Fruit fly (Drosophila melanogaster): ENCODE data around the gene Rev1.
A peak's percentile ranks its signal among the peaks of the same experiment; 100 is the strongest.

The Rev1 gene

dm6 chr3L:682420-682882, 28.3 kb downstream of the Rev1 start, which contains the start of gene CG3386 (continued):
- TF ChIP-seq ken (GFP tag; IDR thresholded peaks at IDR 0.05), result no peak
- TF ChIP-seq Oaz (GFP tag; IDR thresholded peaks at IDR 0.05), result no peak
- TF ChIP-seq jing (GFP tag; optimal IDR thresholded peaks at IDR 0.05), result no peak
- TF ChIP-seq onecut (GFP tag; IDR thresholded peaks at IDR 0.05), result no peak
- TF ChIP-seq CG6683 (GFP tag; optimal IDR thresholded peaks at IDR 0.05), result no peak
- TF ChIP-seq Bteb2 (GFP tag; optimal IDR thresholded peaks at IDR 0.05), result no peak
- no peak for TF ChIP-seq Side (GFP tag; optimal IDR thresholded peaks at IDR 0.05)
- no peak for TF ChIP-seq ap (GFP tag; IDR thresholded peaks at IDR 0.05)
- TF ChIP-seq nom (GFP tag; optimal IDR thresholded peaks at IDR 0.05), result peak; percentile 9
- no peak for TF ChIP-seq wek (GFP tag; optimal IDR thresholded peaks at IDR 0.05)
- TF ChIP-seq H15 (GFP tag; IDR thresholded peaks at IDR 0.05), result no peak
- TF ChIP-seq Pdp1 (GFP tag; optimal IDR thresholded peaks at IDR 0.05), result peak in 1 of 2 experiments; percentile 58
- TF ChIP-seq Fer2 (tag; optimal IDR thresholded peaks at IDR 0.05), result no peak
- no peak for TF ChIP-seq schlank (tag; optimal IDR thresholded peaks at IDR 0.05)
- no peak for TF ChIP-seq Scr (GFP tag; IDR thresholded peaks at IDR 0.05; ENCODE audit: partially characterized antibody)
- no peak for TF ChIP-seq ATbp (GFP tag; optimal IDR thresholded peaks at IDR 0.05)
- no peak for TF ChIP-seq CG9609 (GFP tag; optimal IDR thresholded peaks at IDR 0.05)
- TF ChIP-seq ase (GFP tag; IDR thresholded peaks at IDR 0.05), result no peak
- TF ChIP-seq CG7271 (tag; optimal IDR thresholded peaks at IDR 0.05), result no peak
- peak; percentile 46 for TF ChIP-seq Med (GFP tag)
- no peak for TF ChIP-seq CG1603 (tag; optimal IDR thresholded peaks at IDR 0.05)
- TF ChIP-seq psq (GFP tag; optimal IDR thresholded peaks at IDR 0.05), result no peak
- no peak for TF ChIP-seq slou (GFP tag; optimal IDR thresholded peaks at IDR 0.05)
- peak; percentile 18 for TF ChIP-seq ERR (GFP tag; optimal IDR thresholded peaks at IDR 0.05)
- TF ChIP-seq Trl (optimal IDR thresholded peaks at IDR 0.05), result peak; percentile 65 to 75
- TF ChIP-seq Trl (GFP tag; optimal IDR thresholded peaks at IDR 0.05), result no peak
- no peak for TF ChIP-seq HmgD (GFP tag; optimal IDR thresholded peaks at IDR 0.05)
- no peak for TF ChIP-seq Dip2 (GFP tag; IDR thresholded peaks at IDR 0.05)
- TF ChIP-seq CG6689 (GFP tag; IDR thresholded peaks at IDR 0.05), result 0 out of 2 replicates have a peak, but pooled peaks have one; percentile 5
- TF ChIP-seq Hsf (GFP tag; optimal IDR thresholded peaks at IDR 0.05), result no peak
- no peak for TF ChIP-seq CG11504 (tag; optimal IDR thresholded peaks at IDR 0.05)
- TF ChIP-seq Poxn (GFP tag; IDR thresholded peaks at IDR 0.05), result no peak
- no peak for TF ChIP-seq CG15073 (GFP tag; optimal IDR thresholded peaks at IDR 0.05)
- 0 out of 2 replicates have a peak, but pooled peaks have one; percentile 19 for TF ChIP-seq Drgx (GFP tag; IDR thresholded peaks at IDR 0.05)
- no peak for TF ChIP-seq so (GFP tag; IDR thresholded peaks at IDR 0.05)
- TF ChIP-seq Xbp1 (GFP tag; optimal IDR thresholded peaks at IDR 0.05), result no peak
- peak; percentile 75 for TF ChIP-seq ewg (GFP tag; optimal IDR thresholded peaks at IDR 0.05)
- TF ChIP-seq Spps (tag; optimal IDR thresholded peaks at IDR 0.05), result no peak
- no peak for TF ChIP-seq HLH54F (GFP tag; optimal IDR thresholded peaks at IDR 0.05)
- TF ChIP-seq en (GFP tag; optimal IDR thresholded peaks at IDR 0.05), result no peak
- peak; percentile 67 for TF ChIP-seq cg (GFP tag; optimal IDR thresholded peaks at IDR 0.05)
- TF ChIP-seq CG13424 (tag; optimal IDR thresholded peaks at IDR 0.05), result no peak
- no peak for TF ChIP-seq grn (GFP tag; optimal IDR thresholded peaks at IDR 0.05)
- no peak for TF ChIP-seq Fer1 (GFP tag; optimal IDR thresholded peaks at IDR 0.05)
- no peak for TF ChIP-seq Jarid2 (GFP tag; optimal IDR thresholded peaks at IDR 0.05)
- 0 out of 2 replicates have a peak, but pooled peaks have one; percentile 11 for TF ChIP-seq Xrp1 (GFP tag; IDR thresholded peaks at IDR 0.05)
- TF ChIP-seq Neu2 (GFP tag; optimal IDR thresholded peaks at IDR 0.05; ENCODE audit: borderline replicate concordance), result no peak
- no peak for TF ChIP-seq CG5180 (GFP tag; optimal IDR thresholded peaks at IDR 0.05)
- TF ChIP-seq CG12942 (GFP tag; optimal IDR thresholded peaks at IDR 0.05), result no peak
- TF ChIP-seq CG12299 (tag; optimal IDR thresholded peaks at IDR 0.05), result no peak
- no peak for TF ChIP-seq CHES-1-like (GFP tag; optimal IDR thresholded peaks at IDR 0.05)
- TF ChIP-seq phol (tag; optimal IDR thresholded peaks at IDR 0.05), result no peak
